Fruit fly (Drosophila melanogaster): Measurements from ENCODE around the gene CG1582.

Gene CG1582

dm6 chrX:10846972-10847435 is 52.1 kb downstream of the CG1582 start, which contains the start of gene sbr (continued):
- no peak for TF ChIP-seq CG12299 (tag; optimal IDR thresholded peaks at IDR 0.05)
- TF ChIP-seq eve (GFP tag; optimal IDR thresholded peaks at IDR 0.05): no peak
- TF ChIP-seq Nf-YA (GFP tag; IDR thresholded peaks at IDR 0.05): no peak
- no peak for TF ChIP-seq salm (tag; optimal IDR thresholded peaks at IDR 0.05)
- TF ChIP-seq CG8359 (GFP tag; optimal IDR thresholded peaks at IDR 0.05; ENCODE audit: borderline replicate concordance): no peak
- TF ChIP-seq CG10654 (GFP tag; optimal IDR thresholded peaks at IDR 0.05): no peak
- TF ChIP-seq wor (GFP tag; IDR thresholded peaks at IDR 0.05): no peak
- no peak for TF ChIP-seq slp2 (GFP tag; optimal IDR thresholded peaks at IDR 0.05)
- no peak for TF ChIP-seq Stat92E (GFP tag; optimal IDR thresholded peaks at IDR 0.05)
- no peak for TF ChIP-seq CG8089 (GFP tag; optimal IDR thresholded peaks at IDR 0.05)
- no peak for TF ChIP-seq CG10274 (GFP tag; optimal IDR thresholded peaks at IDR 0.05)
- no peak for TF ChIP-seq H2.0 (GFP tag; IDR thresholded peaks at IDR 0.05)
- no peak for TF ChIP-seq so (GFP tag; IDR thresholded peaks at IDR 0.05)
- TF ChIP-seq sob (GFP tag; IDR thresholded peaks at IDR 0.05): no peak
- TF ChIP-seq CG7745 (tag; optimal IDR thresholded peaks at IDR 0.05): no peak
- TF ChIP-seq Hand (GFP tag; optimal IDR thresholded peaks at IDR 0.05): no peak
- no peak for TF ChIP-seq Sox100B (GFP tag; optimal IDR thresholded peaks at IDR 0.05)
- no peak for TF ChIP-seq dmrt99B (tag; optimal IDR thresholded peaks at IDR 0.05)
- no peak for TF ChIP-seq ftz-f1 (GFP tag; optimal IDR thresholded peaks at IDR 0.05)
- no peak for TF ChIP-seq PHDP (tag; optimal IDR thresholded peaks at IDR 0.05)
- no peak for TF ChIP-seq kah (GFP tag; optimal IDR thresholded peaks at IDR 0.05)
- no peak for TF ChIP-seq nerfin-1 (tag; optimal IDR thresholded peaks at IDR 0.05)
- TF ChIP-seq CG18011 (GFP tag; optimal IDR thresholded peaks at IDR 0.05): no peak
- TF ChIP-seq klu (GFP tag; IDR thresholded peaks at IDR 0.05): no peak
- peak; percentile 12 for TF ChIP-seq CG17186 (GFP tag; optimal IDR thresholded peaks at IDR 0.05)
- TF ChIP-seq Lhr (GFP tag; optimal IDR thresholded peaks at IDR 0.05): no peak
- no peak for TF ChIP-seq Ada2b (GFP tag; IDR thresholded peaks at IDR 0.05)
- TF ChIP-seq CG12155 (GFP tag; optimal IDR thresholded peaks at IDR 0.05): no peak
- TF ChIP-seq CG17359 (tag; optimal IDR thresholded peaks at IDR 0.05): no peak
- TF ChIP-seq CG31441 (GFP tag; IDR thresholded peaks at IDR 0.05): no peak
- no peak for TF ChIP-seq Bdp1 (GFP tag; optimal IDR thresholded peaks at IDR 0.05)
- peak; percentile 78 for TF ChIP-seq CG13287 (GFP tag; IDR thresholded peaks at IDR 0.05; ENCODE audit: partially characterized antibody)
- no peak for TF ChIP-seq CG11723 (GFP tag; optimal IDR thresholded peaks at IDR 0.05)
- no peak for TF ChIP-seq CG18599 (GFP tag; optimal IDR thresholded peaks at IDR 0.05)
- TF ChIP-seq dan (GFP tag; IDR thresholded peaks at IDR 0.05): no peak
- no peak for TF ChIP-seq Asciz (GFP tag; optimal IDR thresholded peaks at IDR 0.05)
- TF ChIP-seq Max (GFP tag; optimal IDR thresholded peaks at IDR 0.05): no peak
- peak; percentile 72; the same call in 2 of the 3 replicates for TF ChIP-seq CG6791 (GFP tag; IDR thresholded peaks at IDR 0.05; ENCODE audit: partially characterized antibody)
- TF ChIP-seq Opbp (GFP tag; IDR thresholded peaks at IDR 0.05; ENCODE audit: partially characterized antibody): peak; percentile 71; the same call in 2 of the 3 replicates
- TF ChIP-seq Dll (GFP tag; IDR thresholded peaks at IDR 0.05; ENCODE audit: partially characterized antibody): peak; percentile 79
- TF ChIP-seq CG7357 (GFP tag; IDR thresholded peaks at IDR 0.05): no peak
- no peak for TF ChIP-seq her (GFP tag; optimal IDR thresholded peaks at IDR 0.05)
- 0 out of 2 replicates have a peak, but pooled peaks have one; percentile 12 for TF ChIP-seq CG32532 (GFP tag; IDR thresholded peaks at IDR 0.05)
- peak; percentile 51 for TF ChIP-seq CG30020 (tag; optimal IDR thresholded peaks at IDR 0.05)
- TF ChIP-seq dmrt11E (tag; optimal IDR thresholded peaks at IDR 0.05): peak; percentile 5
- TF ChIP-seq Dek (tag; optimal IDR thresholded peaks at IDR 0.05): no peak
- TF ChIP-seq sisA (GFP tag; IDR thresholded peaks at IDR 0.05): no peak
- peak; percentile 27; the same call in 1 of the 3 replicates for TF ChIP-seq CG17361 (GFP tag; IDR thresholded peaks at IDR 0.05)
- TF ChIP-seq gsb (GFP tag; IDR thresholded peaks at IDR 0.05): no peak
- peak; percentile 37 for TF ChIP-seq CG12391 (tag; optimal IDR thresholded peaks at IDR 0.05)

Data from whole organism, embryonic.